Worm (Caenorhabditis elegans) whole organism, young adult: ENCODE measurements around the gene F09F9.1.

Experiments used
- Y95B8A.8 ChIP-seq: fragments of 200-800 bp; sonication (Bioruptor generic); IDR thresholded peaks from 2 replicates; pipeline ENCODE4 v1.3.6; 2022; ENCODE audit warnings: missing genetic modification reagents, missing genetic modification characterization, missing compliant biosample characterization
- attf-3 ChIP-seq: fragments of 200-800 bp; sonication (Bioruptor generic); conservative IDR thresholded peaks from 2 replicates; pipeline ENCODE4 v1.3.6; 2022; ENCODE audit warnings: missing genetic modification reagents, missing genetic modification characterization, missing compliant biosample characterization
- efl-1 ChIP-seq: fragments of 150-350 bp; optimal IDR thresholded peaks from 2 replicates; lab custom pipeline; 2014; ENCODE audit warnings: missing biosample characterization, missing genetic modification reagents, missing genetic modification characterization
- lir-1 ChIP-seq: fragments of 200-800 bp; sonication (Bioruptor generic); conservative IDR thresholded peaks from 2 replicates; pipeline ENCODE4 v1.3.6; 2022; ENCODE audit warnings: missing genetic modification reagents, missing genetic modification characterization, missing compliant biosample characterization
- nhr-27 ChIP-seq: fragments of 200-800 bp; sonication (Bioruptor generic); optimal IDR thresholded peaks from 2 replicates; lab custom pipeline; 2018; ENCODE audit warnings: mild to moderate bottlenecking, missing genetic modification characterization, moderate library complexity, missing compliant biosample characterization
- snpc-4 ChIP-seq, 5 experiments: fragments of 150-350 bp in 1 of 5; sonication (generic microtip) in 4 of 5; optimal IDR thresholded peaks; 2 replicates each; lab custom pipeline; 2014 to 2018; ENCODE audit warnings: missing genetic modification characterization in 5 of 5, missing biosample characterization in 3 of 5, antibody characterized with exemption in 2 of 5, mild to moderate bottlenecking in 2 of 5, missing compliant biosample characterization in 2 of 5, missing genotype in 2 of 5, moderate library complexity in 2 of 5, missing genetic modification reagents in 1 of 5
- unc-62 ChIP-seq: fragments of 150-350 bp; optimal IDR thresholded peaks from 2 replicates; lab custom pipeline; 2014; ENCODE audit warnings: missing biosample characterization, missing genetic modification reagents, missing genetic modification characterization
- ztf-6 ChIP-seq: fragments of 200-800 bp; sonication (Bioruptor generic); IDR thresholded peaks from 2 replicates; pipeline ENCODE4 v1.3.6; 2022; ENCODE audit warnings: missing genetic modification reagents, missing genetic modification characterization, missing compliant biosample characterization

DNA sequence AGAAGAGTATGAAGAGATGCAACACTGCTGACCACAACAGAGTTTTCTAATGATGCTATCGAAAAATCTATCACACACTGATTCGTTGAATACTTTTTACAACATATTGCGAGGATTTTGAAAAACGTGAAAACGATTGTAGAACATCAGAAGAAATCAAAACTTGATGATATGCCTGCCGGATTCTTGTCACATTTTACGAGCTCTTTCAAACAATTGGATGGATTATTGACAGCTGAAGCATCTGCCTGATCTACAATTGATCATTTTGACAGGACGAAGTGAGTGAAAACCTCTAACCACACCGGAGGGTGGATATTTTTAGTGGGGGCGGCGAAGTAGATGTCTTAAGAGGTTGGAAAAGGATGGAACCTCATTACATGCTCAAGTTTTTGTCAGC, 42.6 kb upstream of the F09F9.1 start:
- TF ChIP-seq lir-1 (GFP tag; lab: Robert Waterston, UW) (no peak), snpc-4 (GFP tag; optimal IDR thresholded peaks at IDR 0.05; lab: Kevin White, UChicago) (no peak), snpc-4 (tag; optimal IDR thresholded peaks at IDR 0.05; lab: Kevin White, UChicago) (no peak), nhr-27 (tag; lab: Kevin White, UChicago) (no peak), attf-3 (GFP tag; lab: Robert Waterston, UW) (no peak), ztf-6 (GFP tag; lab: Robert Waterston, UW) (no peak), Y95B8A.8 (GFP tag; lab: Robert Waterston, UW) (no peak), efl-1 (GFP tag; lab: Kevin White, UChicago) (no peak), unc-62 (GFP tag; lab: Kevin White, UChicago) (no peak)
